Worm (Caenorhabditis elegans) whole organism, young adult: ENCODE data around the gene W09H1.3.

Experiments
- F57A8.1 ChIP-seq: fragments of 200-800 bp; sonication (Bioruptor generic); optimal IDR thresholded peaks from 2 replicates; lab custom pipeline; 2018; ENCODE audit warnings: mild to moderate bottlenecking, missing genetic modification characterization, moderate library complexity, missing compliant biosample characterization
- K11D2.4 ChIP-seq: fragments of 200-800 bp; sonication (Bioruptor generic); IDR thresholded peaks from 2 replicates; pipeline ENCODE4 v1.3.6; 2022; ENCODE audit warnings: missing genetic modification reagents, missing genetic modification characterization, missing compliant biosample characterization
- K12H6.12 ChIP-seq: fragments of 200-800 bp; sonication (Bioruptor generic); optimal IDR thresholded peaks from 2 replicates; lab custom pipeline; 2018; ENCODE audit warnings: mild to moderate bottlenecking, missing genetic modification characterization, missing compliant biosample characterization
- T26A5.8 ChIP-seq: sonication (generic microtip); optimal IDR thresholded peaks from 2 replicates; lab custom pipeline; 2016; ENCODE audit warnings: missing genetic modification characterization, missing compliant biosample characterization
- Y56A3A.18 ChIP-seq: fragments of 200-800 bp; sonication (Bioruptor generic); IDR thresholded peaks from 2 replicates; pipeline ENCODE4 v1.3.6; 2022; ENCODE audit warnings: missing genetic modification reagents, missing genetic modification characterization, missing compliant biosample characterization
- Y67H2A.10 ChIP-seq: fragments of 200-800 bp; sonication (Bioruptor generic); conservative IDR thresholded peaks from 2 replicates; pipeline ENCODE4 v1.3.6; 2022; ENCODE audit warnings: missing genetic modification reagents, missing genetic modification characterization, missing compliant biosample characterization
- Y79H2A.3 ChIP-seq: fragments of 200-800 bp; sonication (Bioruptor generic); conservative IDR thresholded peaks from 2 replicates; pipeline ENCODE4 v1.3.6; 2022; ENCODE audit warnings: missing genetic modification reagents, missing genetic modification characterization, missing compliant biosample characterization
- aptf-3 ChIP-seq: fragments of 200-800 bp; sonication (Bioruptor generic); IDR thresholded peaks from 2 replicates; pipeline ENCODE4 v1.3.6; 2022; ENCODE audit warnings: missing genetic modification characterization, missing compliant biosample characterization
- atf-7 ChIP-seq: sonication (generic microtip); optimal IDR thresholded peaks from 2 replicates; lab custom pipeline; 2017; ENCODE audit warnings: mild to moderate bottlenecking, missing genetic modification characterization, missing compliant biosample characterization
- attf-3 ChIP-seq: fragments of 200-800 bp; sonication (Bioruptor generic); conservative IDR thresholded peaks from 2 replicates; pipeline ENCODE4 v1.3.6; 2022; ENCODE audit warnings: missing genetic modification reagents, missing genetic modification characterization, missing compliant biosample characterization
- bed-1 ChIP-seq: fragments of 200-800 bp; sonication (Bioruptor generic); IDR thresholded peaks from 2 replicates; pipeline ENCODE4 v1.3.6; 2022; ENCODE audit warnings: missing genetic modification reagents, missing genetic modification characterization, missing compliant biosample characterization
- bed-2 ChIP-seq: fragments of 200-800 bp; sonication (Bioruptor generic); IDR thresholded peaks from 2 replicates; pipeline ENCODE4 v1.3.6; 2022; ENCODE audit warnings: missing genetic modification reagents, missing genetic modification characterization, missing compliant biosample characterization
- ccch-3 ChIP-seq: fragments of 200-800 bp; sonication (Bioruptor generic); optimal IDR thresholded peaks from 2 replicates; lab custom pipeline; 2018; ENCODE audit warnings: mild to moderate bottlenecking, missing genetic modification characterization, missing compliant biosample characterization
- ceh-58 ChIP-seq: fragments of 200-800 bp; sonication (Bioruptor generic); IDR thresholded peaks from 2 replicates; pipeline ENCODE4 v1.3.6; 2022; ENCODE audit warnings: missing genetic modification characterization, missing compliant biosample characterization
- die-1 ChIP-seq: sonication (generic microtip); optimal IDR thresholded peaks from 2 replicates; lab custom pipeline; 2016; ENCODE audit warnings: missing genotype, mild to moderate bottlenecking, missing genetic modification characterization, missing compliant biosample characterization
- efl-1 ChIP-seq: fragments of 150-350 bp; optimal IDR thresholded peaks from 2 replicates; lab custom pipeline; 2014; ENCODE audit warnings: missing biosample characterization, missing genetic modification reagents, missing genetic modification characterization
- egl-44 ChIP-seq: fragments of 200-800 bp; sonication (Bioruptor generic); IDR thresholded peaks from 2 replicates; pipeline ENCODE4 v1.3.6; 2022; ENCODE audit warnings: missing genetic modification reagents, missing genetic modification characterization, missing compliant biosample characterization
- egrh-3 ChIP-seq: fragments of 200-800 bp; sonication (Bioruptor generic); IDR thresholded peaks from 2 replicates; pipeline ENCODE4 v1.3.6; 2022; ENCODE audit warnings: missing genetic modification reagents, missing genetic modification characterization, missing compliant biosample characterization
- fkh-3 ChIP-seq: sonication (generic microtip); optimal IDR thresholded peaks from 2 replicates; lab custom pipeline; 2016; ENCODE audit warnings: mild to moderate bottlenecking, missing genetic modification characterization, missing compliant biosample characterization
- let-526 ChIP-seq: fragments of 200-800 bp; sonication (Bioruptor generic); IDR thresholded peaks from 2 replicates; pipeline ENCODE4 v1.3.6; 2022; ENCODE audit warnings: missing genetic modification reagents, missing genetic modification characterization, missing compliant biosample characterization
- lin-26 ChIP-seq: fragments of 200-800 bp; sonication (Bioruptor generic); IDR thresholded peaks from 2 replicates; pipeline ENCODE4 v1.3.6; 2022; ENCODE audit warnings: missing genetic modification reagents, missing genetic modification characterization, missing compliant biosample characterization
- lin-40 ChIP-seq: sonication (generic microtip); optimal IDR thresholded peaks from 2 replicates; lab custom pipeline; 2016; ENCODE audit warnings: missing genetic modification characterization, mild to moderate bottlenecking, missing compliant biosample characterization, missing genotype, missing genetic modification reagents
- lir-1 ChIP-seq: fragments of 200-800 bp; sonication (Bioruptor generic); conservative IDR thresholded peaks from 2 replicates; pipeline ENCODE4 v1.3.6; 2022; ENCODE audit warnings: missing genetic modification reagents, missing genetic modification characterization, missing compliant biosample characterization
- madf-3 ChIP-seq: fragments of 200-800 bp; sonication (Bioruptor generic); IDR thresholded peaks from 2 replicates; pipeline ENCODE4 v1.3.6; 2022; ENCODE audit warnings: missing genetic modification reagents, missing genetic modification characterization, missing compliant biosample characterization
- nfya-1 ChIP-seq: sonication (generic microtip); optimal IDR thresholded peaks from 2 replicates; lab custom pipeline; 2017; ENCODE audit warnings: antibody characterized with exemption, missing compliant biosample characterization, missing genetic modification characterization, borderline replicate concordance; ENCODE audit not compliant: insufficient read depth
- nfya-2 ChIP-seq: fragments of 200-800 bp; sonication (Bioruptor generic); IDR thresholded peaks from 2 replicates; pipeline ENCODE4 v1.3.6; 2022; ENCODE audit warnings: missing genetic modification reagents, missing genetic modification characterization, missing compliant biosample characterization
- nhr-120 ChIP-seq: fragments of 200-800 bp; sonication (Bioruptor generic); IDR thresholded peaks from 2 replicates; pipeline ENCODE4 v1.3.6; 2022; ENCODE audit warnings: missing genetic modification characterization, missing compliant biosample characterization
- nhr-179 ChIP-seq: sonication (generic microtip); optimal IDR thresholded peaks from 2 replicates; lab custom pipeline; 2016; ENCODE audit warnings: mild to moderate bottlenecking, missing genetic modification characterization, missing compliant biosample characterization
- rcor-1 ChIP-seq: fragments of 200-800 bp; sonication (Bioruptor generic); IDR thresholded peaks from 2 replicates; pipeline ENCODE4 v1.3.6; 2022; ENCODE audit warnings: missing genetic modification reagents, missing genetic modification characterization, missing compliant biosample characterization
- rec-8 ChIP-seq, 2 experiments: sonication (generic microtip); optimal IDR thresholded peaks; 2 replicates each; lab custom pipeline; 2016; ENCODE audit warnings: mild to moderate bottlenecking in 2 of 2, missing genetic modification characterization in 2 of 2, missing genetic modification reagents in 2 of 2, missing genotype in 2 of 2, missing biosample characterization in 1 of 2, missing compliant biosample characterization in 1 of 2, moderate library complexity in 1 of 2
- snpc-1.1 ChIP-seq: sonication (generic microtip); optimal IDR thresholded peaks from 2 replicates; lab custom pipeline; 2017; ENCODE audit warnings: missing genetic modification characterization, mild to moderate bottlenecking, missing compliant biosample characterization, antibody characterized with exemption, moderate library complexity, missing genotype, missing genetic modification reagents; ENCODE audit not compliant: insufficient read depth
- snpc-1.3 ChIP-seq: sonication (generic microtip); optimal IDR thresholded peaks from 2 replicates; lab custom pipeline; 2017; ENCODE audit warnings: missing genetic modification characterization, mild to moderate bottlenecking, missing compliant biosample characterization, antibody characterized with exemption, moderate library complexity, missing genotype, missing genetic modification reagents; ENCODE audit not compliant: insufficient read depth
- somi-1 ChIP-seq: fragments of 200-800 bp; sonication (Bioruptor generic); optimal IDR thresholded peaks from 2 replicates; lab custom pipeline; 2018; ENCODE audit warnings: mild to moderate bottlenecking, missing genetic modification characterization, missing compliant biosample characterization
- tlf-1 ChIP-seq: fragments of 200-800 bp; sonication (Bioruptor generic); optimal IDR thresholded peaks from 2 replicates; lab custom pipeline; 2018; ENCODE audit warnings: mild to moderate bottlenecking, missing genetic modification characterization, missing compliant biosample characterization
- unc-62 ChIP-seq: fragments of 150-350 bp; optimal IDR thresholded peaks from 2 replicates; lab custom pipeline; 2014; ENCODE audit warnings: missing biosample characterization, missing genetic modification reagents, missing genetic modification characterization
- zfh-2 ChIP-seq: fragments of 200-800 bp; sonication (Bioruptor generic); conservative IDR thresholded peaks from 2 replicates; pipeline ENCODE4 v1.3.6; 2022; ENCODE audit warnings: missing genetic modification reagents, missing genetic modification characterization, missing compliant biosample characterization

The W09H1.3 gene

DNA sequence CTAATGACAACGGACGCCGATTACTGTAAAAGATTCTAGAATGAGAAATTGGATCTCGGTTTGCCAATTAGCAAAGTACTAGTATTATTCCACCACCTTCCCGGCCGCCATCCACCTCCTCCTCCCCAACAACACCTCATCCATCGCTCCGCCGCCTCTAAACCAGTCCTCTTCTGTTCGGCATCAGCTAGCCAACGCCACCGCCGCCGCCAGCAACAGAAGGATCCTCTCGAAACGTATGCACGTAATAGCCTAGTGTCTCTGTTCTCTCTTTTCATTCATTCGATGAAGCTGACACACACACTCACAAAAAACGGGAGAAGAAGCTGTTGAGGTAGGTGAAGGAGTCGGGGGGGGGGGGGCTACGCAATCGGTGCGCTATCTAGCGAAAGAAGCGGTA, 13.5 kb upstream of the W09H1.3 start:
- TF ChIP-seq lin-26: no peak
- no peak for TF ChIP-seq lin-40 (tag; lab: Kevin White, UChicago)
- TF ChIP-seq tlf-1 (GFP tag; lab: Kevin White, UChicago): no peak
- peak; percentile 67; the same call in 1 of the 2 replicates for TF ChIP-seq zfh-2
- TF ChIP-seq efl-1 (GFP tag; lab: Kevin White, UChicago): no peak
- TF ChIP-seq nhr-120 (GFP tag; lab: Robert Waterston, UW): no peak
- no peak for TF ChIP-seq bed-1
- no peak for TF ChIP-seq K11D2.4 (GFP tag; lab: Robert Waterston, UW)
- TF ChIP-seq egrh-3 (GFP tag; lab: Robert Waterston, UW): peak; percentile 48; the same call in 1 of the 2 replicates
- no peak for TF ChIP-seq snpc-1.1 (tag; lab: Kevin White, UChicago)
- TF ChIP-seq nfya-1 (tag; lab: Kevin White, UChicago): no peak
- TF ChIP-seq egl-44: no peak
- no peak for TF ChIP-seq ceh-58 (GFP tag; lab: Robert Waterston, UW)

DNA sequence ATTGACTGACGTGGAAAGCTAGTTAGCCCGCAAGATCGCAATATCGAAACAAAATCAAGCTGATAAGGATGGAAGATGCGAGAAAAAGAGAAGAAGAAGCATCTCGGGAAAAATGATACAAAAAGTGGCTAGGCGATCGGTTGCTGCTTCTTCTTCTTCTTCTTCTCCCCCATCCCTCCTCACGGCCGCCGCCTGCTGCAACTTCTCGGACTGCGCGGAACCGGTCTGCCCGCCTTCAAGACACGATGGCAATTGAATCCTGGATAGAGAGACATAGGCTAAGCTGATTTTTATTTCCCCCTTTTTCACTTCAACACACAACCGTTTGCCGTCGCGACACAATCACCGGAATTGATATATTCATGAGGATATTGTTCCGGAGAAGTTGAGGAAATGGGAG, 9.8 kb upstream of the W09H1.3 start:
- no peak for TF ChIP-seq somi-1 (GFP tag; lab: Kevin White, UChicago)
- TF ChIP-seq lin-40 (tag; lab: Kevin White, UChicago): no peak
- peak; percentile 67; the same call in 1 of the 2 replicates for TF ChIP-seq zfh-2
- no peak for TF ChIP-seq ccch-3 (GFP tag; lab: Kevin White, UChicago)
- TF ChIP-seq nfya-2 (GFP tag; lab: Robert Waterston, UW): no peak
- TF ChIP-seq die-1: no peak
- peak; percentile 16; the same call in 1 of the 2 replicates for TF ChIP-seq egrh-3 (GFP tag; lab: Robert Waterston, UW)
- TF ChIP-seq K12H6.12 (tag; lab: Kevin White, UChicago): no peak
- no peak for TF ChIP-seq F57A8.1 (GFP tag; lab: Kevin White, UChicago)

DNA sequence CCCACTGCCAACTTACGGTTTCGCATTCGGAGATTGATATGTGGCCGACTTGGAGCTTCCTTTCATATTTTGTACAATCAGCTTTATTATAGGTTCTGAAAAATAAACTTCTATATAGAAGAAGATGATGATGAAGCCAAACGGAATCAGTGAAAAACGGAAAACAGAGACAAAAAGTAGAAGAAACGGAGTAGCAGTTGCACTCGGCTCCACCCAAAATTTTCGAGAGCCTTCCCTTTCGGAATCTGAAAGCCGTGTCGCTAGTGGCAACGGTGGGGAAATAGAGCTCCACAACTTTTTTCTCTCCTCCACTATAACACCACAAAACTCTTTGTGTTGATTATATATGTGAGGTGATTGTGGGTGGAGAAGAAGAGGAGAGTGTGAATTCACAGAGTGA, 2.8 kb upstream of the W09H1.3 start, which contains the start of gene W09H1.1:
Gene W09H1.1, minus strand, starts transcription at position 101 of the 400 bp plus-strand sequence.
- no peak for TF ChIP-seq bed-2 (GFP tag; lab: Robert Waterston, UW)
- TF ChIP-seq ccch-3 (GFP tag; lab: Kevin White, UChicago): no peak
- TF ChIP-seq Y56A3A.18 (GFP tag; lab: Robert Waterston, UW): no peak
- TF ChIP-seq egl-44: no peak
- TF ChIP-seq madf-3 (GFP tag; lab: Robert Waterston, UW): no peak
- TF ChIP-seq lin-26: no peak
- no peak for TF ChIP-seq attf-3 (GFP tag; lab: Robert Waterston, UW)
- TF ChIP-seq, all 124 proteins: peak for 0

DNA sequence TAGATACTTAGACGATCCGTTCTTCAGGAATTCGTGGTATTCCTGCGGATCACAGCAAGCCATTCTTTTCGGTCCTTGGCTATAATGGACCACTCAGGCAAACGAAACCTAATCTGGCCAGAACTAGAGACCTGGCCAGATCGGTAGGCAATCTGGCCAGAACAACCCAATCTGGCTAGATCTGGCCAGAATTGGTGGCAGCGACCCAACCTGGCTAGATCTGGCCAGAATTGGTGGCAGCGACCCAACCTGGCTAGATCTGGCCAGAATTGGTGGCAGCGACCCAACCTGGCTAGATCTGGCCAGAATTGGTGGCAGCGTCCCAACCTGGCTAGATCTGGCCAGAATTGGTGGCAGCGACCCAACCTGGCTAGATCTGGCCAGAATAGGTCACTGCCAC, 1.9 kb upstream of the W09H1.3 start:
- TF ChIP-seq zfh-2: peak; percentile 72
- peak; percentile 33; the same call in 1 of the 2 replicates for TF ChIP-seq egrh-3 (GFP tag; lab: Robert Waterston, UW)

DNA sequence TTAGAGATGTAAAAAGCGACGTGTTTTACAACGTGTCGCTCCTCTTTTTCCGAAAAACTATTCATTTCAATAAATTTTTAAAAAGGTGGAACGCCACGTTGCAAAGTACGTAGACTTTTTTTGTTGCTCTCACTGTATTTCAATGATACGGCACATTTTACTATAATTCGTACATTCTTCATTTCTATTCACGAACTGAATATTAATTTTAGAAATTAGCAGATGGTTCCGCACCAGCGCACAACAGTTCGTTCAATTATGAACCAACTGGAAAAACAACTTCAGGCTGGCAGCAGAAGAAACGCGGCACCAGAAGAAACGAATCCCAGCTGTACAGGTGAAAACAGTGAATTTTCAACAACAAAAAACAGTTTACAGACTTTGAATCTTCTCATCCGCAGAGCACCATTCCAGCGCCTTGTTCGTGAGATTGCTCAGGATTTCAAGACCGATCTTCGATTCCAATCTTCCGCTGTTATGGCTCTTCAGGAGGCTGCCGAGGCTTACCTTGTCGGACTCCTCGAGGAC, 937 bp upstream of the W09H1.3 start, which contains the start of the genes W09H1.4 and his-73:
Gene W09H1.4, plus strand, starts transcription at position 301 of the 528 bp plus-strand sequence.
Gene his-73, plus strand, starts transcription at position 478 of the 528 bp plus-strand sequence.
- TF ChIP-seq aptf-3 (GFP tag; lab: Robert Waterston, UW): no peak
- TF ChIP-seq atf-7 (tag; lab: Kevin White, UChicago): no peak
- no peak for TF ChIP-seq Y67H2A.10 (GFP tag; lab: Robert Waterston, UW)
- no peak for TF ChIP-seq snpc-1.3
- TF ChIP-seq rcor-1 (GFP tag; lab: Robert Waterston, UW): no peak
- TF ChIP-seq bed-2 (GFP tag; lab: Robert Waterston, UW): no peak
- no peak for TF ChIP-seq unc-62 (GFP tag; lab: Kevin White, UChicago)
- TF ChIP-seq let-526: no peak
- no peak for TF ChIP-seq Y79H2A.3 (GFP tag; lab: Robert Waterston, UW)
- TF ChIP-seq fkh-3: no peak
- no peak for TF ChIP-seq T26A5.8 (tag; lab: Kevin White, UChicago)
- no peak for TF ChIP-seq bed-1
- TF ChIP-seq K11D2.4 (GFP tag; lab: Robert Waterston, UW): no peak
- TF ChIP-seq lir-1 (GFP tag; lab: Robert Waterston, UW): no peak
- no peak for TF ChIP-seq nhr-179
- no peak for TF ChIP-seq rec-8 (tag; optimal IDR thresholded peaks at IDR 0.05; lab: Kevin White, UChicago)
